Fruit fly (Drosophila melanogaster) whole organism, embryonic: ENCODE measurements around the gene CG31365.
A peak's percentile ranks its signal among the peaks of the same experiment; 100 is the strongest.

Experiments
- ATbp ChIP-seq: fragments of 200-800 bp; sonication (Bioruptor generic); optimal IDR thresholded peaks from 2 replicates; lab custom pipeline; 2017; ENCODE audit warnings: missing biosample characterization, mild to moderate bottlenecking, missing genetic modification characterization, missing genetic modification reagents
- Asciz ChIP-seq: fragments of 200-800 bp; sonication (Bioruptor generic); optimal IDR thresholded peaks from 2 replicates; lab custom pipeline; 2017; ENCODE audit warnings: missing biosample characterization, mild to moderate bottlenecking, missing genetic modification characterization, missing genetic modification reagents
- CG10979 ChIP-seq: fragments of 200-800 bp; sonication (Bioruptor generic); optimal IDR thresholded peaks from 2 replicates; lab custom pipeline; 2018; ENCODE audit warnings: missing biosample characterization, mild to moderate bottlenecking, missing genetic modification characterization, moderate library complexity
- CG11398 ChIP-seq: fragments of 200-800 bp; sonication (Bioruptor generic); optimal IDR thresholded peaks from 2 replicates; lab custom pipeline; 2016; ENCODE audit warnings: missing biosample characterization, missing genetic modification characterization
- CG1233 ChIP-seq: fragments of 200-800 bp; sonication (Bioruptor generic); optimal IDR thresholded peaks from 4 replicates; lab custom pipeline; 2018; ENCODE audit warnings: missing biosample characterization, mild to moderate bottlenecking, missing genetic modification characterization
- CG12769 ChIP-seq: fragments of 200-800 bp; sonication (Bioruptor generic); optimal IDR thresholded peaks from 2 replicates; lab custom pipeline; 2019; ENCODE audit warnings: missing biosample characterization, mild to moderate bottlenecking, missing genetic modification characterization, moderate library complexity
- CG1603 ChIP-seq: fragments of 200-800 bp; sonication (Bioruptor generic); optimal IDR thresholded peaks from 2 replicates; lab custom pipeline; 2019; ENCODE audit warnings: missing biosample characterization, mild to moderate bottlenecking, missing genetic modification characterization, moderate library complexity
- CG16863 ChIP-seq: fragments of 200-800 bp; sonication (Bioruptor generic); optimal IDR thresholded peaks from 3 replicates; lab custom pipeline; 2016; ENCODE audit warnings: missing biosample characterization, missing genetic modification characterization
- CG18619 ChIP-seq: fragments of 200-800 bp; sonication (Bioruptor generic); optimal IDR thresholded peaks from 3 replicates; lab custom pipeline; 2017; ENCODE audit warnings: missing biosample characterization, mild to moderate bottlenecking, missing genetic modification characterization
- CG2678 ChIP-seq: fragments of 200-800 bp; sonication (Bioruptor generic); optimal IDR thresholded peaks from 3 replicates; lab custom pipeline; 2019; ENCODE audit warnings: missing biosample characterization, mild to moderate bottlenecking, missing genetic modification characterization, moderate library complexity
- CG2712 ChIP-seq: fragments of 200-800 bp; optimal IDR thresholded peaks from 3 replicates; lab custom pipeline; 2019; ENCODE audit warnings: missing biosample characterization, mild to moderate bottlenecking, missing genetic modification characterization, moderate library complexity
- CG4360 ChIP-seq: fragments of 200-800 bp; sonication (Bioruptor generic); IDR thresholded peaks from 2 replicates; pipeline ENCODE4 v1.3.6; 2022; ENCODE audit warnings: missing biosample characterization, missing genetic modification characterization
- D19A ChIP-seq: fragments of 200-800 bp; optimal IDR thresholded peaks from 3 replicates; lab custom pipeline; 2019; ENCODE audit warnings: missing biosample characterization, mild to moderate bottlenecking, missing genetic modification characterization, moderate library complexity
- Deaf1 ChIP-seq: fragments of 200-800 bp; optimal IDR thresholded peaks from 3 replicates; lab custom pipeline; 2019; ENCODE audit warnings: missing biosample characterization, mild to moderate bottlenecking, missing genetic modification characterization, moderate library complexity
- Dek ChIP-seq: fragments of 200-800 bp; sonication (Bioruptor generic); optimal IDR thresholded peaks from 3 replicates; lab custom pipeline; 2019; ENCODE audit warnings: missing biosample characterization, mild to moderate bottlenecking, missing genetic modification characterization, moderate library complexity
- Dip2 ChIP-seq: fragments of 200-800 bp; sonication (Bioruptor generic); IDR thresholded peaks from 2 replicates; pipeline ENCODE4 v1.3.6; 2022; ENCODE audit warnings: missing biosample characterization, missing genetic modification characterization
- Drgx ChIP-seq: fragments of 200-800 bp; sonication (Bioruptor generic); IDR thresholded peaks from 2 replicates; pipeline ENCODE4 v1.3.6; 2022; ENCODE audit warnings: missing biosample characterization, missing genetic modification characterization
- H15 ChIP-seq: fragments of 200-800 bp; sonication (Bioruptor generic); IDR thresholded peaks from 3 replicates; pipeline ENCODE4 v1.3.6; 2022; ENCODE audit warnings: missing biosample characterization, missing genetic modification characterization
- MTF-1 ChIP-seq: fragments of 200-800 bp; sonication (Bioruptor generic); optimal IDR thresholded peaks from 2 replicates; lab custom pipeline; 2018; ENCODE audit warnings: missing biosample characterization, mild to moderate bottlenecking, missing genetic modification characterization, borderline replicate concordance
- Med ChIP-seq: fragments of 200-800 bp; sonication (Bioruptor generic); peaks from one replicate; lab custom pipeline; 2016; ENCODE audit warnings: missing biosample characterization, missing genetic modification characterization, mild to moderate bottlenecking, inconsistent platforms, moderate library complexity
- Meics ChIP-seq: fragments of 200-800 bp; sonication (Bioruptor generic); optimal IDR thresholded peaks from 2 replicates; lab custom pipeline; 2017; ENCODE audit warnings: missing biosample characterization, mild to moderate bottlenecking, missing genetic modification characterization
- Optix ChIP-seq: fragments of 200-800 bp; sonication (Bioruptor generic); IDR thresholded peaks from 3 replicates; pipeline ENCODE4 v1.3.6; 2022; ENCODE audit warnings: missing biosample characterization, missing genetic modification characterization
- PHDP ChIP-seq: fragments of 200-800 bp; sonication (Bioruptor generic); optimal IDR thresholded peaks from 3 replicates; lab custom pipeline; 2018; ENCODE audit warnings: missing biosample characterization, mild to moderate bottlenecking, missing genetic modification characterization, moderate library complexity
- Xrp1 ChIP-seq: fragments of 200-800 bp; sonication (Bioruptor generic); IDR thresholded peaks from 2 replicates; pipeline ENCODE4 v1.3.6; 2022; ENCODE audit warnings: missing biosample characterization, missing genetic modification characterization
- amos ChIP-seq: fragments of 200-800 bp; sonication (Bioruptor generic); IDR thresholded peaks from 2 replicates; pipeline ENCODE4 v1.3.6; 2022; ENCODE audit warnings: missing biosample characterization, missing genetic modification characterization; ENCODE audit not compliant: partially characterized antibody
- bowl ChIP-seq: fragments of 200-800 bp; sonication (Bioruptor generic); IDR thresholded peaks from 2 replicates; pipeline ENCODE4 v1.3.6; 2022; ENCODE audit warnings: missing biosample characterization, missing genetic modification characterization
- bsh ChIP-seq, 2 experiments: fragments of 200-800 bp; sonication (Bioruptor generic); optimal IDR thresholded peaks; 2 replicates each; lab custom pipeline; 2017 to 2018; ENCODE audit warnings: mild to moderate bottlenecking in 2 of 2, missing biosample characterization in 2 of 2, missing genetic modification characterization in 2 of 2, moderate library complexity in 1 of 2
- cas ChIP-seq: fragments of 200-800 bp; sonication (Bioruptor generic); IDR thresholded peaks from 2 replicates; pipeline ENCODE4 v1.3.6; 2022; ENCODE audit warnings: missing biosample characterization, missing genetic modification characterization
- crol ChIP-seq: fragments of 200-800 bp; sonication (Bioruptor generic); IDR thresholded peaks from 2 replicates; pipeline ENCODE4 v1.3.6; 2022; ENCODE audit warnings: missing biosample characterization, missing genetic modification characterization
- dm ChIP-seq: fragments of 200-800 bp; sonication (Bioruptor generic); optimal IDR thresholded peaks from 3 replicates; lab custom pipeline; 2016; ENCODE audit warnings: missing biosample characterization, missing genetic modification characterization
- fru ChIP-seq: fragments of >200 bp; optimal IDR thresholded peaks from 2 replicates; lab custom pipeline; 2017
- gem ChIP-seq: fragments of 200-800 bp; sonication (Bioruptor generic); optimal IDR thresholded peaks from 2 replicates; lab custom pipeline; 2019; ENCODE audit warnings: missing biosample characterization, mild to moderate bottlenecking, missing genetic modification characterization, moderate library complexity
- gro ChIP-seq: fragments of 200-800 bp; sonication (Bioruptor generic); optimal IDR thresholded peaks from 2 replicates; lab custom pipeline; 2016; ENCODE audit warnings: missing biosample characterization, missing genetic modification characterization
- gt ChIP-seq: fragments of 200-800 bp; sonication (Bioruptor generic); IDR thresholded peaks from 2 replicates; pipeline ENCODE4 v1.3.6; 2022; ENCODE audit warnings: missing biosample characterization, missing genetic modification characterization
- her ChIP-seq: fragments of 200-800 bp; sonication (Bioruptor generic); optimal IDR thresholded peaks from 2 replicates; lab custom pipeline; 2016; ENCODE audit warnings: missing biosample characterization, missing genetic modification characterization
- hkb ChIP-seq, 2 experiments: fragments of 200-800 bp in 1 of 2; fragments of >200 bp in 1 of 2; sonication (Bioruptor generic) in 1 of 2; IDR thresholded peaks in 1 of 2; optimal IDR thresholded peaks in 1 of 2; 2 replicates each; pipeline versions ENCODE4 v1.3.6 to Lab custom; 2017 to 2022; ENCODE audit warnings: missing biosample characterization in 1 of 2, missing genetic modification characterization in 1 of 2
- insv ChIP-seq, 2 experiments: fragments of 200-800 bp; sonication (Bioruptor generic); optimal IDR thresholded peaks; 3 replicates each; lab custom pipeline; 2016 to 2018; ENCODE audit warnings: missing biosample characterization in 2 of 2, missing genetic modification characterization in 2 of 2
- lbe ChIP-seq: fragments of 200-800 bp; sonication (Bioruptor generic); optimal IDR thresholded peaks from 2 replicates; lab custom pipeline; 2016; ENCODE audit warnings: missing biosample characterization, mild to moderate bottlenecking, missing genetic modification characterization
- lola ChIP-seq, 3 experiments: fragments of >200 bp in 2 of 3; fragments of 200-800 bp in 1 of 3; sonication (Bioruptor generic) in 1 of 3; optimal IDR thresholded peaks; 2 replicates each; lab custom pipeline; 2017 to 2019; ENCODE audit warnings: missing biosample characterization in 3 of 3, missing genetic modification characterization in 3 of 3, mild to moderate bottlenecking in 1 of 3, moderate library complexity in 1 of 3
- org-1 ChIP-seq: fragments of 200-800 bp; sonication (Bioruptor generic); optimal IDR thresholded peaks from 2 replicates; lab custom pipeline; 2017; ENCODE audit warnings: missing biosample characterization, missing genetic modification characterization
- pfk ChIP-seq: fragments of 200-800 bp; sonication (Bioruptor generic); optimal IDR thresholded peaks from 2 replicates; lab custom pipeline; 2018; ENCODE audit warnings: missing biosample characterization, mild to moderate bottlenecking, missing genetic modification characterization, moderate library complexity
- repo ChIP-seq: fragments of 200-800 bp; sonication (Bioruptor generic); optimal IDR thresholded peaks from 2 replicates; lab custom pipeline; 2016; ENCODE audit warnings: missing biosample characterization, missing genetic modification characterization
- row ChIP-seq: fragments of 200-800 bp; sonication (Bioruptor generic); IDR thresholded peaks from 3 replicates; pipeline ENCODE4 v1.3.6; 2022; ENCODE audit warnings: missing biosample characterization, missing genetic modification characterization
- slp2 ChIP-seq: fragments of 200-800 bp; sonication (Bioruptor generic); optimal IDR thresholded peaks from 2 replicates; lab custom pipeline; 2016; ENCODE audit warnings: missing biosample characterization, missing genetic modification characterization
- stc ChIP-seq: fragments of 200-800 bp; sonication (Bioruptor generic); IDR thresholded peaks from 2 replicates; pipeline ENCODE4 v1.3.6; 2022; ENCODE audit warnings: missing biosample characterization, missing genetic modification characterization
- sug ChIP-seq: fragments of 200-800 bp; optimal IDR thresholded peaks from 2 replicates; lab custom pipeline; 2019; ENCODE audit warnings: missing biosample characterization, mild to moderate bottlenecking, missing genetic modification characterization, moderate library complexity
- tgo ChIP-seq: fragments of 200-800 bp; sonication (Bioruptor generic); IDR thresholded peaks from 3 replicates; pipeline ENCODE4 v1.3.6; 2022; ENCODE audit warnings: missing biosample characterization, missing genetic modification characterization
- unpg ChIP-seq: fragments of 200-800 bp; sonication (Bioruptor generic); optimal IDR thresholded peaks from 3 replicates; lab custom pipeline; 2018; ENCODE audit warnings: missing biosample characterization, mild to moderate bottlenecking, missing genetic modification characterization, moderate library complexity
- wek ChIP-seq: fragments of 200-800 bp; sonication (Bioruptor generic); optimal IDR thresholded peaks from 3 replicates; lab custom pipeline; 2018; ENCODE audit warnings: missing biosample characterization, mild to moderate bottlenecking, missing genetic modification characterization, moderate library complexity
- zfh2 ChIP-seq: fragments of 200-800 bp; sonication (Bioruptor generic); optimal IDR thresholded peaks from 2 replicates; lab custom pipeline; 2016; ENCODE audit warnings: missing biosample characterization, missing genetic modification characterization

CG31365 gene

dm6 chr3R:23147625-23148024, 21.4 kb upstream of the CG31365 start:
- TF ChIP-seq amos (GFP tag; lab: Robert Waterston, UW) = no peak
- no peak for TF ChIP-seq CG16863
- TF ChIP-seq cas (GFP tag; lab: Robert Waterston, UW) = no peak
- TF ChIP-seq repo = no peak
- TF ChIP-seq hkb (optimal IDR thresholded peaks at IDR 0.05; lab: Kevin White, UChicago) = no peak
- TF ChIP-seq hkb (GFP tag; IDR thresholded peaks at IDR 0.05; lab: Robert Waterston, UW) = no peak
- TF ChIP-seq bsh (GFP tag; optimal IDR thresholded peaks at IDR 0.05; lab: Kevin White, UChicago) = peak in 1 of 2 experiments; percentile 6
- TF ChIP-seq CG10979 (tag; lab: Kevin White, UChicago) = peak; percentile 0
- no peak for TF ChIP-seq zfh2 (GFP tag; lab: Kevin White, UChicago)
- TF ChIP-seq wek = no peak
- no peak for TF ChIP-seq gt (GFP tag; lab: Robert Waterston, UW)
- no peak for TF ChIP-seq CG2678
- TF ChIP-seq gem (tag; lab: Kevin White, UChicago) = peak; percentile 26
- TF ChIP-seq CG12769 (tag; lab: Kevin White, UChicago) = no peak
- no peak for TF ChIP-seq her
- TF ChIP-seq tgo (GFP tag; lab: Robert Waterston, UW) = 0 out of 3 replicates have a peak, but pooled peaks have one; percentile 19
- peak; percentile 1; the same call in 1 of the 2 replicates for TF ChIP-seq crol (GFP tag; lab: Robert Waterston, UW)
- TF ChIP-seq fru (lab: Kevin White, UChicago) = no peak
- no peak for TF ChIP-seq insv (GFP tag; optimal IDR thresholded peaks at IDR 0.05; lab: Kevin White, UChicago)
- TF ChIP-seq Meics (GFP tag; lab: Kevin White, UChicago) = no peak
- no peak for TF ChIP-seq org-1 (GFP tag; lab: Kevin White, UChicago)
- peak in 1 of 3 experiments; percentile 2 for TF ChIP-seq lola (GFP tag; optimal IDR thresholded peaks at IDR 0.05; lab: Kevin White, UChicago)
- TF ChIP-seq Dip2 (GFP tag; lab: Robert Waterston, UW) = no peak
- no peak for TF ChIP-seq Asciz (GFP tag; lab: Kevin White, UChicago)
- peak; percentile 88 for TF ChIP-seq D19A
- no peak for TF ChIP-seq ATbp (GFP tag; lab: Kevin White, UChicago)
- TF ChIP-seq lbe (GFP tag; lab: Kevin White, UChicago) = peak; percentile 64
- TF ChIP-seq CG2712 (tag; lab: Kevin White, UChicago) = peak; percentile 16
- TF ChIP-seq Xrp1 (GFP tag; lab: Robert Waterston, UW) = peak; percentile 30; the same call in 1 of the 2 replicates
- no peak for TF ChIP-seq dm (GFP tag; lab: Kevin White, UChicago)
- 0 out of 3 replicates have a peak, but pooled peaks have one; percentile 11 for TF ChIP-seq row (GFP tag; lab: Robert Waterston, UW)
- TF ChIP-seq gro (GFP tag; lab: Kevin White, UChicago) = no peak
- no peak for TF ChIP-seq slp2 (GFP tag; lab: Kevin White, UChicago)
- no peak for TF ChIP-seq CG1603
- TF ChIP-seq unpg (GFP tag; lab: Kevin White, UChicago) = peak; percentile 3
- peak; percentile 64 for TF ChIP-seq Drgx (GFP tag; lab: Robert Waterston, UW)
- TF ChIP-seq Dek (tag; lab: Kevin White, UChicago) = no peak
- TF ChIP-seq CG1233 (GFP tag; lab: Kevin White, UChicago) = no peak
- TF ChIP-seq Med (GFP tag; lab: Kevin White, UChicago) = peak; percentile 47
- no peak for TF ChIP-seq sug (tag; lab: Kevin White, UChicago)

DNA sequence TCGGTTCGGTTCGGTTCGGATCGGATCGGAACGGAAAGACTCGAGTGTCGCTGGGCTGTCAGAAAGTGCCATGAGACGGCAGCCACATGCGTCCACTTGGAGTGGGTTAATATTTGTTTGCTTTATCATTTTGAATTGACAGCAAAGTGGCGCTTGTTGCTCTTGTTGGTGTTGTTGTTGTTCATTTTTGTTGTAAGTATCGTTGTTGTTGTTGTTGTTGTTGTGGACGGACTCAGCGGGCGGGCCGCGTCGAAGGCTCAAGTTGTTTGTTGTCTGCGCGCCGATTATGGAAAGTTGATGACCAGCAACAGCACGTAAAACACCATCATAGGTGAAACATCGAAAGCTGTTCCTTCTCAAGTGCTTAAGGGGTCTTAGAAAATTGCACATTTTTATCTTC, 20.8 kb upstream of the CG31365 start:
- TF ChIP-seq Optix (GFP tag; lab: Robert Waterston, UW) (no peak), CG18619 (GFP tag; lab: Kevin White, UChicago) (no peak), Deaf1 (tag; lab: Kevin White, UChicago) (peak; percentile 28), MTF-1 (no peak), stc (GFP tag; lab: Robert Waterston, UW) (no peak), CG4360 (GFP tag; lab: Robert Waterston, UW) (peak; percentile 94), PHDP (tag; lab: Kevin White, UChicago) (no peak), CG11398 (no peak), pfk (GFP tag; lab: Kevin White, UChicago) (peak; percentile 57), bowl (GFP tag; lab: Robert Waterston, UW) (no peak), org-1 (GFP tag; lab: Kevin White, UChicago) (no peak), Dek (tag; lab: Kevin White, UChicago) (no peak), H15 (GFP tag; lab: Robert Waterston, UW) (0 out of 3 replicates have a peak, but pooled peaks have one; percentile 10)
